Fruit fly (Drosophila melanogaster): Measurements from ENCODE around the gene CG46525.
A peak's percentile ranks its signal among the peaks of the same experiment; 100 is the strongest.

CG46525 gene

dm6 chr3L:17465804-17466203 lies 9.2 kb upstream of the CG46525 start, which contains the start of gene QIL1 (continued):
- TF ChIP-seq Antp (GFP tag; optimal IDR thresholded peaks at IDR 0.05) (no peak), CG12769 (tag; optimal IDR thresholded peaks at IDR 0.05) (peak; percentile 9), Optix (GFP tag; IDR thresholded peaks at IDR 0.05) (no peak), CG4282 (GFP tag; optimal IDR thresholded peaks at IDR 0.05) (no peak), da (GFP tag; optimal IDR thresholded peaks at IDR 0.05) (no peak), CG15601 (tag; optimal IDR thresholded peaks at IDR 0.05) (peak; percentile 35), CG6689 (GFP tag; IDR thresholded peaks at IDR 0.05) (no peak), gcm (GFP tag; optimal IDR thresholded peaks at IDR 0.05) (no peak), MBD-R2 (GFP tag; IDR thresholded peaks at IDR 0.05) (peak; percentile 61), sug (tag; optimal IDR thresholded peaks at IDR 0.05) (peak; percentile 1), eve (GFP tag; optimal IDR thresholded peaks at IDR 0.05) (no peak), CG14441 (GFP tag; IDR thresholded peaks at IDR 0.05) (no peak), NC2α (GFP tag; optimal IDR thresholded peaks at IDR 0.05) (no peak), tna (GFP tag; IDR thresholded peaks at IDR 0.05; ENCODE audit: partially characterized antibody) (no peak), exex (tag; optimal IDR thresholded peaks at IDR 0.05) (no peak), inv (GFP tag; IDR thresholded peaks at IDR 0.05; ENCODE audit: partially characterized antibody) (no peak), Doc2 (GFP tag; IDR thresholded peaks at IDR 0.05) (no peak), jigr1 (GFP tag; IDR thresholded peaks at IDR 0.05) (peak; percentile 51; the same call in 1 of the 3 replicates), ro (GFP tag; IDR thresholded peaks at IDR 0.05) (no peak), Eip74EF (GFP tag; optimal IDR thresholded peaks at IDR 0.05) (no peak), CG17361 (GFP tag; IDR thresholded peaks at IDR 0.05) (0 out of 3 replicates have a peak, but pooled peaks have one; percentile 33), D19A (tag; optimal IDR thresholded peaks at IDR 0.05) (peak; percentile 8), CG4820 (GFP tag; optimal IDR thresholded peaks at IDR 0.05) (no peak), CG7839 (tag; optimal IDR thresholded peaks at IDR 0.05) (no peak), knrl (GFP tag; IDR thresholded peaks at IDR 0.05; ENCODE audit: partially characterized antibody) (peak; percentile 44; the same call in 1 of the 3 replicates), CG3407 (GFP tag; optimal IDR thresholded peaks at IDR 0.05) (no peak), ash1 (GFP tag; optimal IDR thresholded peaks at IDR 0.05) (no peak), HLH54F (GFP tag; optimal IDR thresholded peaks at IDR 0.05) (no peak), Dref (GFP tag; IDR thresholded peaks at IDR 0.05) (peak; percentile 44; the same call in 1 of the 2 replicates), CG12236 (GFP tag; optimal IDR thresholded peaks at IDR 0.05) (no peak), Jarid2 (GFP tag; optimal IDR thresholded peaks at IDR 0.05) (peak; percentile 29), pzg (GFP tag; optimal IDR thresholded peaks at IDR 0.05) (peak; percentile 90), CG1647 (GFP tag; optimal IDR thresholded peaks at IDR 0.05) (no peak), CG15011 (GFP tag; optimal IDR thresholded peaks at IDR 0.05) (no peak), Bgb (GFP tag; IDR thresholded peaks at IDR 0.05; ENCODE audit: partially characterized antibody) (peak; percentile 33; the same call in 1 of the 2 replicates), CG33213 (GFP tag; optimal IDR thresholded peaks at IDR 0.05) (peak; percentile 26), gsb (GFP tag; IDR thresholded peaks at IDR 0.05) (no peak), ind (GFP tag; optimal IDR thresholded peaks at IDR 0.05) (no peak), lilli (GFP tag; optimal IDR thresholded peaks at IDR 0.05) (no peak), gt (GFP tag; IDR thresholded peaks at IDR 0.05) (no peak), peb (GFP tag; IDR thresholded peaks at IDR 0.05) (no peak), zf30C (GFP tag; optimal IDR thresholded peaks at IDR 0.05) (no peak), CG12104 (GFP tag; optimal IDR thresholded peaks at IDR 0.05) (no peak), CG9609 (GFP tag; optimal IDR thresholded peaks at IDR 0.05) (no peak), nmo (GFP tag; optimal IDR thresholded peaks at IDR 0.05) (peak; percentile 54), CG16779 (GFP tag; IDR thresholded peaks at IDR 0.05) (no peak), Ets97D (GFP tag; optimal IDR thresholded peaks at IDR 0.05) (peak; percentile 65), pnt (GFP tag; optimal IDR thresholded peaks at IDR 0.05) (no peak), CG9797 (GFP tag; optimal IDR thresholded peaks at IDR 0.05) (peak; percentile 83), pita (GFP tag; optimal IDR thresholded peaks at IDR 0.05) (peak; percentile 89), fd3F (GFP tag; optimal IDR thresholded peaks at IDR 0.05) (no peak), Bdp1 (GFP tag; optimal IDR thresholded peaks at IDR 0.05) (no peak)
